Fruit fly (Drosophila melanogaster) whole organism, embryonic: ENCODE measurements around the gene D12.

Experiments
- B-H1 ChIP-seq: fragments of 200-800 bp; sonication (Bioruptor generic); IDR thresholded peaks from 3 replicates; pipeline ENCODE4 v1.3.6; 2022; ENCODE audit warnings: missing biosample characterization, missing genetic modification characterization
- Bgb ChIP-seq: fragments of 200-800 bp; sonication (Bioruptor generic); IDR thresholded peaks from 2 replicates; pipeline ENCODE4 v1.3.6; 2022; ENCODE audit warnings: missing biosample characterization, missing genetic modification characterization; ENCODE audit not compliant: partially characterized antibody
- Blimp-1 ChIP-seq: fragments of 200-800 bp; sonication (Bioruptor generic); optimal IDR thresholded peaks from 3 replicates; lab custom pipeline; 2018; ENCODE audit warnings: missing biosample characterization, missing genetic modification characterization, mild to moderate bottlenecking, moderate library complexity, missing genetic modification reagents
- CG11504 ChIP-seq: fragments of 200-800 bp; sonication (Bioruptor generic); optimal IDR thresholded peaks from 3 replicates; lab custom pipeline; 2019; ENCODE audit warnings: missing biosample characterization, mild to moderate bottlenecking, missing genetic modification characterization, moderate library complexity
- CG14710 ChIP-seq: fragments of 200-800 bp; sonication (Bioruptor generic); optimal IDR thresholded peaks from 3 replicates; lab custom pipeline; 2019; ENCODE audit warnings: missing biosample characterization, mild to moderate bottlenecking, missing genetic modification characterization, moderate library complexity
- CG14860 ChIP-seq: fragments of 200-800 bp; sonication (Bioruptor generic); IDR thresholded peaks from 3 replicates; pipeline ENCODE4 v1.3.6; 2022; ENCODE audit warnings: missing biosample characterization, missing genetic modification characterization; ENCODE audit not compliant: partially characterized antibody
- CG15601 ChIP-seq: fragments of 200-800 bp; sonication (Bioruptor generic); optimal IDR thresholded peaks from 3 replicates; lab custom pipeline; 2019; ENCODE audit warnings: missing biosample characterization, mild to moderate bottlenecking, missing genetic modification characterization, moderate library complexity
- CG17361 ChIP-seq: fragments of 200-800 bp; sonication (Bioruptor generic); IDR thresholded peaks from 3 replicates; pipeline ENCODE4 v1.3.6; 2022; ENCODE audit warnings: missing biosample characterization, missing genetic modification characterization
- CG17802 ChIP-seq: fragments of 200-800 bp; sonication (Bioruptor generic); optimal IDR thresholded peaks from 2 replicates; lab custom pipeline; 2018; ENCODE audit warnings: missing biosample characterization, mild to moderate bottlenecking, missing genetic modification characterization, moderate library complexity
- CG3163 ChIP-seq: fragments of 200-800 bp; sonication (Bioruptor generic); optimal IDR thresholded peaks from 3 replicates; lab custom pipeline; 2016; ENCODE audit warnings: missing biosample characterization, missing genetic modification characterization
- CG6683 ChIP-seq: fragments of 200-800 bp; sonication (Bioruptor generic); optimal IDR thresholded peaks from 2 replicates; lab custom pipeline; 2017; ENCODE audit warnings: missing biosample characterization, mild to moderate bottlenecking, missing genetic modification characterization, missing genetic modification reagents
- CG7928 ChIP-seq: fragments of 200-800 bp; sonication (Bioruptor generic); optimal IDR thresholded peaks from 2 replicates; lab custom pipeline; 2017; ENCODE audit warnings: missing biosample characterization, mild to moderate bottlenecking, missing genetic modification characterization
- CG8924 ChIP-seq: fragments of 200-800 bp; optimal IDR thresholded peaks from 3 replicates; lab custom pipeline; 2019; ENCODE audit warnings: missing biosample characterization, mild to moderate bottlenecking, missing genetic modification characterization, moderate library complexity
- CHES-1-like ChIP-seq: fragments of 200-800 bp; sonication (Bioruptor generic); optimal IDR thresholded peaks from 2 replicates; lab custom pipeline; 2016; ENCODE audit warnings: missing biosample characterization, missing genetic modification characterization
- D19A ChIP-seq: fragments of 200-800 bp; optimal IDR thresholded peaks from 3 replicates; lab custom pipeline; 2019; ENCODE audit warnings: missing biosample characterization, mild to moderate bottlenecking, missing genetic modification characterization, moderate library complexity
- Doc2 ChIP-seq: fragments of 200-800 bp; sonication (Bioruptor generic); IDR thresholded peaks from 2 replicates; pipeline ENCODE4 v1.3.6; 2022; ENCODE audit warnings: missing biosample characterization, missing genetic modification characterization
- HLH3B ChIP-seq: fragments of 200-800 bp; sonication (Bioruptor generic); IDR thresholded peaks from 2 replicates; pipeline ENCODE4 v1.3.6; 2022; ENCODE audit warnings: missing biosample characterization, missing genetic modification characterization
- HLHmδ ChIP-seq: fragments of 200-800 bp; sonication (Bioruptor generic); optimal IDR thresholded peaks from 2 replicates; lab custom pipeline; 2018; ENCODE audit warnings: missing biosample characterization, mild to moderate bottlenecking, missing genetic modification characterization, moderate library complexity
- NFAT ChIP-seq: fragments of 200-800 bp; sonication (Bioruptor generic); IDR thresholded peaks from 2 replicates; pipeline ENCODE4 v1.3.6; 2022; ENCODE audit warnings: missing biosample characterization, missing genetic modification characterization
- Oli ChIP-seq: fragments of 200-800 bp; sonication (Bioruptor generic); optimal IDR thresholded peaks from 2 replicates; lab custom pipeline; 2018; ENCODE audit warnings: missing biosample characterization, mild to moderate bottlenecking, missing genetic modification characterization, moderate library complexity
- Rfx ChIP-seq: fragments of 200-800 bp; sonication (Bioruptor generic); IDR thresholded peaks from 2 replicates; pipeline ENCODE4 v1.3.6; 2022; ENCODE audit warnings: missing biosample characterization, missing genetic modification characterization
- Sry-δ ChIP-seq: fragments of 200-800 bp; sonication (Bioruptor generic); optimal IDR thresholded peaks from 2 replicates; lab custom pipeline; 2016; ENCODE audit warnings: missing biosample characterization, missing genetic modification characterization
- Trl ChIP-seq, 3 experiments: fragments of >200 bp in 2 of 3; fragments of 200-800 bp in 1 of 3; sonication (Bioruptor generic) in 1 of 3; optimal IDR thresholded peaks; 2 replicates in 1 of 3; 3 replicates in 2 of 3; lab custom pipeline; 2016 to 2017; ENCODE audit warnings: missing biosample characterization in 1 of 3, missing genetic modification characterization in 1 of 3
- YL-1 ChIP-seq: fragments of 200-800 bp; sonication (Bioruptor generic); optimal IDR thresholded peaks from 3 replicates; lab custom pipeline; 2017; ENCODE audit warnings: missing biosample characterization, mild to moderate bottlenecking, missing genetic modification characterization
- ato ChIP-seq: fragments of 200-800 bp; sonication (Bioruptor generic); IDR thresholded peaks from 2 replicates; pipeline ENCODE4 v1.3.6; 2022; ENCODE audit warnings: missing biosample characterization, missing genetic modification characterization; ENCODE audit not compliant: partially characterized antibody
- bsh ChIP-seq, 2 experiments: fragments of 200-800 bp; sonication (Bioruptor generic); optimal IDR thresholded peaks; 2 replicates each; lab custom pipeline; 2017 to 2018; ENCODE audit warnings: mild to moderate bottlenecking in 2 of 2, missing biosample characterization in 2 of 2, missing genetic modification characterization in 2 of 2, moderate library complexity in 1 of 2
- cas ChIP-seq: fragments of 200-800 bp; sonication (Bioruptor generic); IDR thresholded peaks from 2 replicates; pipeline ENCODE4 v1.3.6; 2022; ENCODE audit warnings: missing biosample characterization, missing genetic modification characterization
- crol ChIP-seq: fragments of 200-800 bp; sonication (Bioruptor generic); IDR thresholded peaks from 2 replicates; pipeline ENCODE4 v1.3.6; 2022; ENCODE audit warnings: missing biosample characterization, missing genetic modification characterization
- gt ChIP-seq: fragments of 200-800 bp; sonication (Bioruptor generic); IDR thresholded peaks from 2 replicates; pipeline ENCODE4 v1.3.6; 2022; ENCODE audit warnings: missing biosample characterization, missing genetic modification characterization
- maf-S ChIP-seq: fragments of 200-800 bp; sonication (Bioruptor generic); optimal IDR thresholded peaks from 2 replicates; lab custom pipeline; 2016; ENCODE audit warnings: missing biosample characterization, missing genetic modification characterization
- nau ChIP-seq: fragments of 200-800 bp; sonication (Bioruptor generic); optimal IDR thresholded peaks from 3 replicates; lab custom pipeline; 2017; ENCODE audit warnings: missing biosample characterization, mild to moderate bottlenecking, missing genetic modification characterization, missing genetic modification reagents
- nom ChIP-seq: fragments of 200-800 bp; sonication (Bioruptor generic); optimal IDR thresholded peaks from 2 replicates; lab custom pipeline; 2017; ENCODE audit warnings: missing biosample characterization, missing genetic modification characterization, mild to moderate bottlenecking, moderate library complexity, missing genetic modification reagents
- row ChIP-seq: fragments of 200-800 bp; sonication (Bioruptor generic); IDR thresholded peaks from 3 replicates; pipeline ENCODE4 v1.3.6; 2022; ENCODE audit warnings: missing biosample characterization, missing genetic modification characterization
- slp2 ChIP-seq: fragments of 200-800 bp; sonication (Bioruptor generic); optimal IDR thresholded peaks from 2 replicates; lab custom pipeline; 2016; ENCODE audit warnings: missing biosample characterization, missing genetic modification characterization
- tio ChIP-seq: fragments of 200-800 bp; sonication (Bioruptor generic); optimal IDR thresholded peaks from 2 replicates; lab custom pipeline; 2017; ENCODE audit warnings: missing biosample characterization, missing genetic modification characterization, inconsistent platforms
- zen2 ChIP-seq: fragments of 200-800 bp; sonication (Bioruptor generic); IDR thresholded peaks from 3 replicates; pipeline ENCODE4 v1.3.6; 2022; ENCODE audit warnings: missing biosample characterization, missing genetic modification characterization; ENCODE audit not compliant: partially characterized antibody

D12 gene

DNA sequence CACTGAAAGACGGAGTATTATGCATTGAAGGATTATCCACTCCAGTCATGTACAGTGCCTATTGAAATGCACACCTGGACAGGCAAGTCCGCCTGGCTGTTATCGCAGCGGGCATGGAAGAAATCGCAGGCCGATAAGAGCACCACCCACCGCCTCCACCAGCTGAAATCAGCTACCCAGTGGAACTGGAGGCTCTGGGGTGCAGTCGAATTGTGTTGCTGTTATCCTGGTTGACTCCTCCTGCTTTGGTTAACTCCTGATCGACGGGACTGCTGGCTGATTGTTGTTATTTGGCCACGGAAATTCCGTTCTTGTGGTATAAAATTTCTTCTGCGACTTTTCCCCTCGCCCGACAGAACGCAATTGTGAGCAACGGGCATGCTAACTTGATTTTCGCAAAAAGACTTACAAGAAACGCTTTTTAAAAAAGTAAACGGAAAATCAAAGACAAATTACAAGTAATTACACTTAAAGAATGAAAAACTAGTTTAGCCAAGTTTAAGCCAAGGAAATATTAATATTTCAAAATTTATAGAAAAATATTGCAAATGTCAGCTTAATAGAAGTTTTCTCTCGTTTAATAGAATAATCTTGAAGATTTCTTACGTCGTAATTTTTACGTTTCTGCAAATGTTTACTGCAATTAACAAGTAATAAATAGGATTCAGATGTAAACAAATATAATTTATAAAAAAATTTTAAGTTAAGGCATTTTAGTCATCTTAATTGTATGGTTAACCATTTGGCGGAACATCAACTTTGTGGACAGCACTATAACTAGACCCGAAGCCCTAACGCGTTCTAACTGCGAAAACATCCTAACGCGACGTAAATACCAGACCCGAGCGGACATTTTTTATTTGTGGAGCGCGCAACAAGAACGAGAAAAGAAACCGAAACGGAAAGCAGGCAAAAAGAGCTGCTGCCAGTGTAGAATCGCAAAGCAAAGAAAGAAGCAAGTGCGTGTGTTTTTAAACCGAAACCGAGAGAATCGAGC is 22.0 kb downstream of the D12 start, which contains the start of the genes CG13398 and Akap200 (continued):
- TF ChIP-seq zen2 (no peak), CG17361 (GFP tag; lab: Robert Waterston, UW) (peak; percentile 76), NFAT (no peak), CG3163 (GFP tag; lab: Kevin White, UChicago) (no peak), tio (peak; percentile 52), CG11504 (no peak), CG6683 (GFP tag; lab: Kevin White, UChicago) (no peak), B-H1 (GFP tag; lab: Robert Waterston, UW) (no peak), YL-1 (GFP tag; lab: Kevin White, UChicago) (peak; percentile 17), CG8924 (tag; lab: Kevin White, UChicago) (peak; percentile 46), nau (GFP tag; lab: Kevin White, UChicago) (no peak), CG7928 (GFP tag; lab: Kevin White, UChicago) (peak; percentile 55)

DNA sequence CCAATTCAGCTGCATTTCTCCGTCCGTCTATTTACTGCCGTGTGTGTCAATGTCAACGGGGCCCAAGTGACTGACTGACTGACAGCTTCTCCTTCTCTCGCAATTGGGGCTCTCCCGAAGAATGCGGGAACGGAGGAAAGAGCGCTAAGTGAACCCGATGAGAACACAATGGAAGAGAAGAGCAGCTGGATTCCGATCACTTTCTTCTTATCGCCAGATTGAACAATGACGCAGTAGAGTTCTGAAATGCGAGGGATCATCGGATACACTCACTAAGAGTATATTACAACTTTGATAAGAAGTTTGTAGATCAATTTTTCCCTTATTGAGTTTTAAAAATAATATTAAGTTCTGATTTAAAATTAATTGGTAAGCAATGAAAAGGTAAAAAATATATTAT is 25.6 kb downstream of the D12 start, which contains the start of gene Naglu:
TSS of gene Naglu (minus strand) at position 339 of the 400 bp plus-strand sequence.
- TF ChIP-seq ato (GFP tag; lab: Robert Waterston, UW) (peak; percentile 46; the same call in 1 of the 2 replicates), row (GFP tag; lab: Robert Waterston, UW) (0 out of 3 replicates have a peak, but pooled peaks have one; percentile 10), CG14860 (GFP tag; lab: Robert Waterston, UW) (no peak), slp2 (GFP tag; lab: Kevin White, UChicago) (no peak), HLHmδ (GFP tag; lab: Kevin White, UChicago) (peak; percentile 46), Rfx (GFP tag; lab: Robert Waterston, UW) (0 out of 2 replicates have a peak, but pooled peaks have one; percentile 6), Blimp-1 (peak; percentile 60), Sry-δ (GFP tag; lab: Kevin White, UChicago) (no peak), nom (peak; percentile 43), CG17802 (tag; lab: Kevin White, UChicago) (peak; percentile 38), Oli (tag; lab: Kevin White, UChicago) (no peak), D19A (tag; lab: Kevin White, UChicago) (peak; percentile 86), Bgb (no peak), crol (GFP tag; lab: Robert Waterston, UW) (0 out of 2 replicates have a peak, but pooled peaks have one; percentile 9), gt (GFP tag; lab: Robert Waterston, UW) (no peak), CG15601 (tag; lab: Kevin White, UChicago) (no peak), Doc2 (no peak), maf-S (GFP tag; lab: Kevin White, UChicago) (no peak), Trl (optimal IDR thresholded peaks at IDR 0.05; lab: Kevin White, UChicago) (peak in 1 of 2 experiments; percentile 52), Trl (GFP tag; optimal IDR thresholded peaks at IDR 0.05; lab: Kevin White, UChicago) (no peak), CHES-1-like (GFP tag; lab: Kevin White, UChicago) (no peak), HLH3B (GFP tag; lab: Robert Waterston, UW) (0 out of 2 replicates have a peak, but pooled peaks have one; percentile 14), cas (0 out of 2 replicates have a peak, but pooled peaks have one; percentile 17), CG14710 (peak; percentile 10), bsh (GFP tag; optimal IDR thresholded peaks at IDR 0.05; lab: Kevin White, UChicago) (peak in 1 of 2 experiments; percentile 12)
- TF ChIP-seq, all 482 proteins: peak for 14
